Worm (Caenorhabditis elegans) whole organism, young adult: Measurements from ENCODE around the gene bus-19.

Experiments used
- B0019.2 ChIP-seq: fragments of 200-800 bp; sonication (Bioruptor generic); conservative IDR thresholded peaks from 2 replicates; pipeline ENCODE4 v1.3.6; 2022; ENCODE audit warnings: missing genetic modification reagents, missing genetic modification characterization, missing compliant biosample characterization
- attf-3 ChIP-seq: fragments of 200-800 bp; sonication (Bioruptor generic); conservative IDR thresholded peaks from 2 replicates; pipeline ENCODE4 v1.3.6; 2022; ENCODE audit warnings: missing genetic modification reagents, missing genetic modification characterization, missing compliant biosample characterization
- him-1 ChIP-seq: sonication (generic microtip); optimal IDR thresholded peaks from 2 replicates; lab custom pipeline; 2016; ENCODE audit warnings: missing genotype, missing genetic modification reagents, missing genetic modification characterization, missing compliant biosample characterization
- lsl-1 ChIP-seq: fragments of 200-800 bp; sonication (Bioruptor generic); optimal IDR thresholded peaks from 2 replicates; lab custom pipeline; 2018; ENCODE audit warnings: mild to moderate bottlenecking, missing genetic modification characterization, moderate library complexity, missing compliant biosample characterization
- madf-3 ChIP-seq: fragments of 200-800 bp; sonication (Bioruptor generic); IDR thresholded peaks from 2 replicates; pipeline ENCODE4 v1.3.6; 2022; ENCODE audit warnings: missing genetic modification reagents, missing genetic modification characterization, missing compliant biosample characterization
- sea-2 ChIP-seq: fragments of 200-800 bp; sonication (Bioruptor generic); IDR thresholded peaks from 2 replicates; pipeline ENCODE4 v1.3.6; 2022; ENCODE audit warnings: missing genetic modification characterization, missing compliant biosample characterization
- snpc-4 ChIP-seq, 5 experiments: fragments of 150-350 bp in 1 of 5; sonication (generic microtip) in 4 of 5; optimal IDR thresholded peaks; 2 replicates each; lab custom pipeline; 2014 to 2018; ENCODE audit warnings: missing genetic modification characterization in 5 of 5, missing biosample characterization in 3 of 5, antibody characterized with exemption in 2 of 5, mild to moderate bottlenecking in 2 of 5, missing compliant biosample characterization in 2 of 5, missing genotype in 2 of 5, moderate library complexity in 2 of 5, missing genetic modification reagents in 1 of 5
- somi-1 ChIP-seq: fragments of 200-800 bp; sonication (Bioruptor generic); optimal IDR thresholded peaks from 2 replicates; lab custom pipeline; 2018; ENCODE audit warnings: mild to moderate bottlenecking, missing genetic modification characterization, missing compliant biosample characterization
- ztf-22 ChIP-seq: fragments of 200-800 bp; sonication (Bioruptor generic); optimal IDR thresholded peaks from 2 replicates; lab custom pipeline; 2018; ENCODE audit warnings: mild to moderate bottlenecking, missing genetic modification characterization, moderate library complexity, missing compliant biosample characterization

ce11 chrV:12909544-12910157 is 37.8 kb downstream of the bus-19 start, which contains the start of gene nid-1:
- TF ChIP-seq somi-1 (GFP tag; lab: Kevin White, UChicago) (no peak), snpc-4 (GFP tag; optimal IDR thresholded peaks at IDR 0.05; lab: Kevin White, UChicago) (no peak), snpc-4 (tag; optimal IDR thresholded peaks at IDR 0.05; lab: Kevin White, UChicago) (no peak), him-1 (tag; lab: Kevin White, UChicago) (no peak), ztf-22 (no peak), sea-2 (GFP tag; lab: Robert Waterston, UW) (no peak), B0019.2 (GFP tag; lab: Robert Waterston, UW) (no peak), madf-3 (GFP tag; lab: Robert Waterston, UW) (no peak), attf-3 (GFP tag; lab: Robert Waterston, UW) (no peak), lsl-1 (GFP tag; lab: Kevin White, UChicago) (no peak)
